Fruit fly (Drosophila melanogaster) whole organism, embryonic: ENCODE data around the gene Gr93d.

ENCODE experiments used
- BEAF-32 ChIP-seq: fragments of 200-800 bp; sonication (Bioruptor generic); optimal IDR thresholded peaks from 3 replicates; lab custom pipeline; 2017; ENCODE audit warnings: missing biosample characterization, missing genetic modification characterization, mild to moderate bottlenecking, moderate library complexity, missing genetic modification reagents
- CG1024 ChIP-seq: fragments of 200-800 bp; sonication (Bioruptor generic); IDR thresholded peaks from 2 replicates; pipeline ENCODE4 v1.3.6; 2022; ENCODE audit warnings: missing biosample characterization, missing genetic modification characterization
- CG10462 ChIP-seq: fragments of 200-800 bp; sonication (Bioruptor generic); optimal IDR thresholded peaks from 2 replicates; lab custom pipeline; 2016; ENCODE audit warnings: missing biosample characterization, missing genetic modification characterization
- CG11560 ChIP-seq: fragments of 200-800 bp; sonication (Bioruptor generic); IDR thresholded peaks from 3 replicates; pipeline ENCODE4 v1.3.6; 2022; ENCODE audit warnings: missing biosample characterization, missing genetic modification characterization
- CG12219 ChIP-seq: fragments of 200-800 bp; sonication (Bioruptor generic); optimal IDR thresholded peaks from 3 replicates; lab custom pipeline; 2018; ENCODE audit warnings: missing biosample characterization, mild to moderate bottlenecking, missing genetic modification characterization
- CG1233 ChIP-seq: fragments of 200-800 bp; sonication (Bioruptor generic); optimal IDR thresholded peaks from 4 replicates; lab custom pipeline; 2018; ENCODE audit warnings: missing biosample characterization, mild to moderate bottlenecking, missing genetic modification characterization
- CG12659 ChIP-seq: fragments of 200-800 bp; sonication (Bioruptor generic); optimal IDR thresholded peaks from 3 replicates; lab custom pipeline; 2017; ENCODE audit warnings: mild to moderate bottlenecking, missing biosample characterization, missing genetic modification reagents, missing genetic modification characterization
- CG13287 ChIP-seq: fragments of 200-800 bp; sonication (Bioruptor generic); IDR thresholded peaks from 2 replicates; pipeline ENCODE4 v1.3.6; 2022; ENCODE audit warnings: missing biosample characterization, missing genetic modification characterization; ENCODE audit not compliant: partially characterized antibody
- CG14014 ChIP-seq: fragments of 200-800 bp; sonication (Bioruptor generic); IDR thresholded peaks from 2 replicates; pipeline ENCODE4 v1.3.6; 2022; ENCODE audit warnings: missing biosample characterization, missing genetic modification characterization
- CG3281 ChIP-seq: fragments of 200-800 bp; sonication (Bioruptor generic); optimal IDR thresholded peaks from 3 replicates; lab custom pipeline; 2017; ENCODE audit warnings: missing biosample characterization, mild to moderate bottlenecking, missing genetic modification characterization
- CG4820 ChIP-seq: fragments of 200-800 bp; sonication (Bioruptor generic); optimal IDR thresholded peaks from 3 replicates; lab custom pipeline; 2016; ENCODE audit warnings: missing biosample characterization, missing genetic modification characterization
- CG5245 ChIP-seq: fragments of 200-800 bp; sonication (Bioruptor generic); optimal IDR thresholded peaks from 3 replicates; lab custom pipeline; 2016; ENCODE audit warnings: missing biosample characterization, missing genetic modification characterization
- CG6765 ChIP-seq: fragments of 200-800 bp; sonication (Bioruptor generic); optimal IDR thresholded peaks from 3 replicates; lab custom pipeline; 2017; ENCODE audit warnings: missing biosample characterization, mild to moderate bottlenecking, missing genetic modification characterization
- CG9932 ChIP-seq: fragments of 200-800 bp; sonication (Bioruptor generic); IDR thresholded peaks from 2 replicates; pipeline ENCODE4 v1.3.6; 2022; ENCODE audit warnings: missing biosample characterization, missing genetic modification characterization
- Dad ChIP-seq: fragments of 200-800 bp; sonication (Bioruptor generic); optimal IDR thresholded peaks from 3 replicates; lab custom pipeline; 2016; ENCODE audit warnings: missing biosample characterization, missing genetic modification characterization
- HHEX ChIP-seq: fragments of 200-800 bp; sonication (Bioruptor generic); optimal IDR thresholded peaks from 3 replicates; lab custom pipeline; 2017; ENCODE audit warnings: missing biosample characterization, mild to moderate bottlenecking, missing genetic modification characterization, missing genetic modification reagents
- Hmr ChIP-seq: fragments of 200-800 bp; sonication (Bioruptor generic); optimal IDR thresholded peaks from 3 replicates; lab custom pipeline; 2017; ENCODE audit warnings: mild to moderate bottlenecking, missing biosample characterization, missing genetic modification reagents, missing genetic modification characterization
- MESR4 ChIP-seq: fragments of 200-800 bp; sonication (Bioruptor generic); optimal IDR thresholded peaks from 2 replicates; lab custom pipeline; 2018; ENCODE audit warnings: missing biosample characterization, mild to moderate bottlenecking, missing genetic modification characterization, moderate library complexity
- Mad ChIP-seq: fragments of 200-800 bp; sonication (Bioruptor generic); optimal IDR thresholded peaks from 2 replicates; lab custom pipeline; 2016; ENCODE audit warnings: missing biosample characterization, missing genetic modification characterization
- Myb ChIP-seq: fragments of 200-800 bp; sonication (Bioruptor generic); optimal IDR thresholded peaks from 2 replicates; lab custom pipeline; 2016; ENCODE audit warnings: missing biosample characterization, missing genetic modification characterization
- Neu2 ChIP-seq: fragments of 200-800 bp; sonication (Bioruptor generic); optimal IDR thresholded peaks from 3 replicates; lab custom pipeline; 2016; ENCODE audit warnings: missing biosample characterization, missing genetic modification characterization, borderline replicate concordance
- Nf-YC ChIP-seq: fragments of 200-800 bp; optimal IDR thresholded peaks from 3 replicates; lab custom pipeline; 2019; ENCODE audit warnings: missing biosample characterization, mild to moderate bottlenecking, missing genetic modification characterization, moderate library complexity
- PHDP ChIP-seq: fragments of 200-800 bp; sonication (Bioruptor generic); optimal IDR thresholded peaks from 3 replicates; lab custom pipeline; 2018; ENCODE audit warnings: missing biosample characterization, mild to moderate bottlenecking, missing genetic modification characterization, moderate library complexity
- Sry-δ ChIP-seq: fragments of 200-800 bp; sonication (Bioruptor generic); optimal IDR thresholded peaks from 2 replicates; lab custom pipeline; 2016; ENCODE audit warnings: missing biosample characterization, missing genetic modification characterization
- Stat92E ChIP-seq, 3 experiments: fragments of >200 bp in 2 of 3; fragments of 200-800 bp in 1 of 3; sonication (Bioruptor generic) in 1 of 3; optimal IDR thresholded peaks; 2 replicates each; lab custom pipeline; 2017 to 2019; ENCODE audit warnings: missing biosample characterization in 3 of 3, missing genetic modification characterization in 3 of 3, mild to moderate bottlenecking in 1 of 3, moderate library complexity in 1 of 3
- ap ChIP-seq: fragments of 200-800 bp; sonication (Bioruptor generic); IDR thresholded peaks from 2 replicates; pipeline ENCODE4 v1.3.6; 2022; ENCODE audit warnings: missing biosample characterization, missing genetic modification characterization
- ato ChIP-seq: fragments of 200-800 bp; sonication (Bioruptor generic); IDR thresholded peaks from 2 replicates; pipeline ENCODE4 v1.3.6; 2022; ENCODE audit warnings: missing biosample characterization, missing genetic modification characterization; ENCODE audit not compliant: partially characterized antibody
- bab2 ChIP-seq: fragments of 200-800 bp; sonication (Bioruptor generic); optimal IDR thresholded peaks from 2 replicates; lab custom pipeline; 2016; ENCODE audit warnings: missing biosample characterization, missing genetic modification characterization
- bbx ChIP-seq: fragments of 200-800 bp; sonication (Bioruptor generic); IDR thresholded peaks from 2 replicates; pipeline ENCODE4 v1.3.6; 2022; ENCODE audit warnings: missing biosample characterization, missing genetic modification characterization; ENCODE audit not compliant: partially characterized antibody
- bowl ChIP-seq: fragments of 200-800 bp; sonication (Bioruptor generic); IDR thresholded peaks from 2 replicates; pipeline ENCODE4 v1.3.6; 2022; ENCODE audit warnings: missing biosample characterization, missing genetic modification characterization
- chinmo ChIP-seq: fragments of 200-800 bp; sonication (Bioruptor generic); IDR thresholded peaks from 4 replicates; pipeline ENCODE4 v1.3.6; 2022; ENCODE audit warnings: missing biosample characterization, missing genetic modification characterization; ENCODE audit not compliant: partially characterized antibody
- chn ChIP-seq: fragments of 200-800 bp; sonication (Bioruptor generic); optimal IDR thresholded peaks from 2 replicates; lab custom pipeline; 2016; ENCODE audit warnings: missing biosample characterization, missing genetic modification characterization
- dati ChIP-seq: fragments of 200-800 bp; sonication (Bioruptor generic); IDR thresholded peaks from 2 replicates; pipeline ENCODE4 v1.3.6; 2022; ENCODE audit warnings: missing biosample characterization, missing genetic modification characterization
- dmrt99B ChIP-seq: fragments of 200-800 bp; sonication (Bioruptor generic); optimal IDR thresholded peaks from 2 replicates; lab custom pipeline; 2018; ENCODE audit warnings: missing biosample characterization, mild to moderate bottlenecking, missing genetic modification characterization, moderate library complexity
- eve ChIP-seq, 2 experiments: fragments of >200 bp; optimal IDR thresholded peaks; 2 replicates each; lab custom pipeline; 2017; ENCODE audit warnings: missing biosample characterization in 2 of 2, missing genetic modification characterization in 2 of 2
- fd96Cb ChIP-seq: fragments of 200-800 bp; sonication (Bioruptor generic); optimal IDR thresholded peaks from 2 replicates; lab custom pipeline; 2018; ENCODE audit warnings: missing biosample characterization, mild to moderate bottlenecking, missing genetic modification characterization, moderate library complexity
- grn ChIP-seq: fragments of 200-800 bp; sonication (Bioruptor generic); optimal IDR thresholded peaks from 3 replicates; lab custom pipeline; 2017; ENCODE audit warnings: missing biosample characterization, missing genetic modification characterization
- gro ChIP-seq: fragments of 200-800 bp; sonication (Bioruptor generic); optimal IDR thresholded peaks from 2 replicates; lab custom pipeline; 2016; ENCODE audit warnings: missing biosample characterization, missing genetic modification characterization
- lab ChIP-seq: fragments of 200-800 bp; sonication (Bioruptor generic); optimal IDR thresholded peaks from 3 replicates; lab custom pipeline; 2017; ENCODE audit warnings: missing biosample characterization, missing genetic modification characterization, mild to moderate bottlenecking, moderate library complexity, missing genetic modification reagents
- lola ChIP-seq, 3 experiments: fragments of >200 bp in 2 of 3; fragments of 200-800 bp in 1 of 3; sonication (Bioruptor generic) in 1 of 3; optimal IDR thresholded peaks; 2 replicates each; lab custom pipeline; 2017 to 2019; ENCODE audit warnings: missing biosample characterization in 3 of 3, missing genetic modification characterization in 3 of 3, mild to moderate bottlenecking in 1 of 3, moderate library complexity in 1 of 3
- mirr ChIP-seq: fragments of 200-800 bp; sonication (Bioruptor generic); optimal IDR thresholded peaks from 3 replicates; lab custom pipeline; 2018; ENCODE audit warnings: missing biosample characterization, mild to moderate bottlenecking, missing genetic modification characterization
- pzg ChIP-seq: fragments of 200-800 bp; sonication (Bioruptor generic); optimal IDR thresholded peaks from 3 replicates; lab custom pipeline; 2018; ENCODE audit warnings: missing biosample characterization, mild to moderate bottlenecking, missing genetic modification characterization, moderate library complexity
- sc ChIP-seq, 3 experiments: fragments of >200 bp in 2 of 3; fragments of 200-800 bp in 1 of 3; sonication (Bioruptor generic) in 1 of 3; optimal IDR thresholded peaks; 2 replicates in 2 of 3; 3 replicates in 1 of 3; lab custom pipeline; 2017; ENCODE audit warnings: mild to moderate bottlenecking in 1 of 3, missing biosample characterization in 1 of 3, missing genetic modification characterization in 1 of 3, missing genetic modification reagents in 1 of 3
- tgo ChIP-seq: fragments of 200-800 bp; sonication (Bioruptor generic); IDR thresholded peaks from 3 replicates; pipeline ENCODE4 v1.3.6; 2022; ENCODE audit warnings: missing biosample characterization, missing genetic modification characterization
- trh ChIP-seq: fragments of 200-800 bp; sonication (Bioruptor generic); optimal IDR thresholded peaks from 2 replicates; lab custom pipeline; 2016; ENCODE audit warnings: missing biosample characterization, missing genetic modification characterization

Gr93d gene

dm6 chr3R:21856873-21857243 lies 10.4 kb upstream of the Gr93d start (continued):
- no peak for TF ChIP-seq gro (GFP tag; lab: Kevin White, UChicago)
- peak; percentile 14 for TF ChIP-seq bab2 (GFP tag; lab: Kevin White, UChicago)
- TF ChIP-seq CG6765 (GFP tag; lab: Kevin White, UChicago) = peak; percentile 11
- TF ChIP-seq fd96Cb = peak; percentile 13
- no peak for TF ChIP-seq CG5245 (GFP tag; lab: Kevin White, UChicago)
- TF ChIP-seq CG4820 (GFP tag; lab: Kevin White, UChicago) = no peak
- peak; percentile 12 for TF ChIP-seq HHEX (GFP tag; lab: Kevin White, UChicago)
- TF ChIP-seq eve (GFP tag; optimal IDR thresholded peaks at IDR 0.05; lab: Kevin White, UChicago) = no peak
- peak; percentile 23 for TF ChIP-seq CG1233
- 0 out of 2 replicates have a peak, but pooled peaks have one; percentile 26 for TF ChIP-seq CG14014 (GFP tag; lab: Robert Waterston, UW)
- no peak for TF ChIP-seq BEAF-32
- peak; percentile 5 for TF ChIP-seq CG12659 (GFP tag; lab: Kevin White, UChicago)
- TF ChIP-seq mirr (GFP tag; lab: Kevin White, UChicago) = peak; percentile 29
- TF ChIP-seq chinmo = no peak
- peak; percentile 4 for TF ChIP-seq CG3281
- TF ChIP-seq sc (optimal IDR thresholded peaks at IDR 0.05; lab: Kevin White, UChicago) = no peak
- no peak for TF ChIP-seq sc (GFP tag; optimal IDR thresholded peaks at IDR 0.05; lab: Kevin White, UChicago)
- TF ChIP-seq CG1024 (GFP tag; lab: Robert Waterston, UW) = 0 out of 2 replicates have a peak, but pooled peaks have one; percentile 20
- TF ChIP-seq Sry-δ (GFP tag; lab: Kevin White, UChicago) = no peak

- TF ChIP-seq HHEX (GFP tag; lab: Kevin White, UChicago) (peak; percentile 5), Myb (GFP tag; lab: Kevin White, UChicago) (peak; percentile 9), Neu2 (GFP tag; lab: Kevin White, UChicago) (no peak), MESR4 (GFP tag; lab: Kevin White, UChicago) (peak; percentile 22), CG12219 (peak; percentile 33), tgo (GFP tag; lab: Robert Waterston, UW) (0 out of 3 replicates have a peak, but pooled peaks have one; percentile 31), ato (GFP tag; lab: Robert Waterston, UW) (peak; percentile 78), CG10462 (GFP tag; lab: Kevin White, UChicago) (no peak), CG9932 (GFP tag; lab: Robert Waterston, UW) (peak; percentile 27; the same call in 1 of the 2 replicates), dati (GFP tag; lab: Robert Waterston, UW) (no peak), grn (GFP tag; lab: Kevin White, UChicago) (peak; percentile 7), BEAF-32 (peak; percentile 7), lab (GFP tag; lab: Kevin White, UChicago) (peak; percentile 63), dmrt99B (tag; lab: Kevin White, UChicago) (peak; percentile 21), trh (GFP tag; lab: Kevin White, UChicago) (peak; percentile 7), Mad (GFP tag; lab: Kevin White, UChicago) (no peak), eve (GFP tag; optimal IDR thresholded peaks at IDR 0.05; lab: Kevin White, UChicago) (peak in 1 of 2 experiments; percentile 93), Stat92E (GFP tag; optimal IDR thresholded peaks at IDR 0.05; lab: Kevin White, UChicago) (peak in 1 of 3 experiments; percentile 79), Hmr (GFP tag; lab: Kevin White, UChicago) (peak; percentile 61), CG11560 (tag; lab: Robert Waterston, UW) (no peak), ap (0 out of 2 replicates have a peak, but pooled peaks have one; percentile 24), PHDP (tag; lab: Kevin White, UChicago) (peak; percentile 16), pzg (peak; percentile 70), chn (GFP tag; lab: Kevin White, UChicago) (peak; percentile 8), lola (GFP tag; optimal IDR thresholded peaks at IDR 0.05; lab: Kevin White, UChicago) (peak in 1 of 3 experiments; percentile 48), chinmo (peak; percentile 91), Nf-YC (tag; lab: Kevin White, UChicago) (peak; percentile 1), Dad (peak; percentile 14), CG13287 (peak; percentile 61; the same call in 1 of the 2 replicates), bbx (GFP tag; lab: Robert Waterston, UW) (peak; percentile 82), bowl (GFP tag; lab: Robert Waterston, UW) (peak; percentile 52; the same call in 1 of the 2 replicates)
Observed at dm6 chr3R:21856098-21856872, 9.8 kb upstream of the Gr93d start, which contains the start of gene glec. glec (minus strand) TSS chr3R:21856266.
